Worm (Caenorhabditis elegans) whole organism, L1 larva: ENCODE measurements around the gene cyp-44A1.
"Not testable (repeated sequence)": the region's sequence is repeated elsewhere in the genome, so short reads cannot be mapped to it uniquely, and the experiment has no call there.

Experiments used
- C04F5.9 ChIP-seq: sonication (generic microtip); optimal IDR thresholded peaks from 2 replicates; lab custom pipeline; 2016; ENCODE audit warnings: missing genetic modification characterization, missing compliant biosample characterization
- C16A3.4 ChIP-seq: fragments of 150-350 bp; optimal IDR thresholded peaks from 2 replicates; lab custom pipeline; 2014; ENCODE audit warnings: missing biosample characterization, missing genetic modification characterization
- Y116A8C.19 ChIP-seq: sonication (generic microtip); optimal IDR thresholded peaks from 2 replicates; lab custom pipeline; 2016; ENCODE audit warnings: missing compliant biosample characterization, missing genetic modification characterization, borderline replicate concordance
- aha-1 ChIP-seq: fragments of 150-350 bp; optimal IDR thresholded peaks from 2 replicates; lab custom pipeline; 2014; ENCODE audit warnings: missing biosample characterization, missing genetic modification characterization
- alr-1 ChIP-seq: fragments of 200-800 bp; sonication (Bioruptor generic); optimal IDR thresholded peaks from 2 replicates; lab custom pipeline; 2018; ENCODE audit warnings: borderline replicate concordance, mild to moderate bottlenecking, missing genetic modification characterization, missing compliant biosample characterization
- blmp-1 ChIP-seq: fragments of 150-350 bp; optimal IDR thresholded peaks from 2 replicates; lab custom pipeline; 2014; ENCODE audit warnings: missing biosample characterization, missing genetic modification characterization
- ceh-88 ChIP-seq: fragments of 200-800 bp; sonication (Bioruptor generic); IDR thresholded peaks from 2 replicates; pipeline ENCODE4 v1.3.6; 2022; ENCODE audit warnings: missing genetic modification characterization, missing compliant biosample characterization
- efl-1 ChIP-seq, 4 experiments: fragments of 150-350 bp; optimal IDR thresholded peaks in 3 of 4; peaks in 1 of 4; 1 replicate in 1 of 4; 2 replicates in 3 of 4; lab custom pipeline; 2014; ENCODE audit warnings: missing biosample characterization in 2 of 4, missing genetic modification characterization in 2 of 4, missing genetic modification reagents in 2 of 4
- efl-3 ChIP-seq: fragments of 200-800 bp; sonication (Bioruptor generic); optimal IDR thresholded peaks from 2 replicates; lab custom pipeline; 2018; ENCODE audit warnings: mild to moderate bottlenecking, missing genetic modification characterization, missing compliant biosample characterization
- egl-27 ChIP-seq, 2 experiments: fragments of 150-350 bp in 1 of 2; sonication (generic microtip); optimal IDR thresholded peaks; 3 replicates each; lab custom pipeline; 2017 to 2018; ENCODE audit warnings: missing biosample characterization in 2 of 2, missing genetic modification characterization in 2 of 2, missing genetic modification reagents in 2 of 2
- elt-2 ChIP-seq: sonication (generic microtip); optimal IDR thresholded peaks from 2 replicates; lab custom pipeline; 2016; ENCODE audit warnings: missing genetic modification characterization, mild to moderate bottlenecking, inconsistent platforms, missing compliant biosample characterization, missing genetic modification reagents
- fkh-4 ChIP-seq: sonication (generic microtip); optimal IDR thresholded peaks from 2 replicates; lab custom pipeline; 2016; ENCODE audit warnings: missing compliant biosample characterization, missing genetic modification characterization, borderline replicate concordance
- hlh-4 ChIP-seq: sonication (generic microtip); optimal IDR thresholded peaks from 2 replicates; lab custom pipeline; 2016; ENCODE audit warnings: mild to moderate bottlenecking, missing genetic modification characterization, missing compliant biosample characterization
- hpl-2 ChIP-seq: fragments of 150-350 bp; optimal IDR thresholded peaks from 2 replicates; lab custom pipeline; 2014; ENCODE audit warnings: missing biosample characterization, missing genetic modification reagents, missing genetic modification characterization
- irx-1 ChIP-seq: sonication (generic microtip); optimal IDR thresholded peaks from 2 replicates; lab custom pipeline; 2016; ENCODE audit warnings: missing genetic modification characterization, missing compliant biosample characterization
- isw-1 ChIP-seq: fragments of 200-800 bp; sonication (Bioruptor generic); IDR thresholded peaks from 2 replicates; pipeline ENCODE4 v1.3.6; 2022; ENCODE audit warnings: missing genetic modification characterization, missing compliant biosample characterization
- lin-13 ChIP-seq: fragments of 150-350 bp; optimal IDR thresholded peaks from 2 replicates; lab custom pipeline; 2014; ENCODE audit warnings: missing biosample characterization, missing genetic modification reagents, missing genetic modification characterization
- lin-14 ChIP-seq: fragments of 200-800 bp; sonication (Bioruptor generic); optimal IDR thresholded peaks from 2 replicates; lab custom pipeline; 2018; ENCODE audit warnings: mild to moderate bottlenecking, missing genetic modification characterization, moderate library complexity, missing compliant biosample characterization
- lin-15B ChIP-seq: fragments of 150-350 bp; sonication (generic microtip); optimal IDR thresholded peaks from 3 replicates; lab custom pipeline; 2014; ENCODE audit warnings: missing biosample characterization, missing genetic modification characterization
- lin-35 ChIP-seq, 2 experiments: fragments of 150-350 bp; optimal IDR thresholded peaks; 2 replicates each; lab custom pipeline; 2014; ENCODE audit warnings: missing biosample characterization in 2 of 2, missing genetic modification characterization in 2 of 2, missing genetic modification reagents in 2 of 2
- lsy-2 ChIP-seq, 2 experiments: fragments of 150-350 bp; optimal IDR thresholded peaks; 2 replicates each; lab custom pipeline; 2014; ENCODE audit warnings: missing biosample characterization in 2 of 2, missing genetic modification characterization in 2 of 2
- mab-9 ChIP-seq: fragments of 200-800 bp; sonication (Bioruptor generic); IDR thresholded peaks from 2 replicates; pipeline ENCODE4 v1.3.6; 2022; ENCODE audit warnings: missing genetic modification reagents, missing genetic modification characterization, missing compliant biosample characterization
- mef-2 ChIP-seq: fragments of 150-350 bp; optimal IDR thresholded peaks from 2 replicates; lab custom pipeline; 2014; ENCODE audit warnings: missing biosample characterization, missing genetic modification characterization
- nhr-19 ChIP-seq: fragments of 200-800 bp; sonication (Bioruptor generic); conservative IDR thresholded peaks from 2 replicates; pipeline ENCODE4 v1.3.6; 2022; ENCODE audit warnings: missing genetic modification characterization, missing compliant biosample characterization
- nhr-20 ChIP-seq: sonication (generic microtip); optimal IDR thresholded peaks from 2 replicates; lab custom pipeline; 2016; ENCODE audit warnings: mild to moderate bottlenecking, missing genetic modification characterization, missing compliant biosample characterization
- nhr-76 ChIP-seq: sonication (generic microtip); optimal IDR thresholded peaks from 2 replicates; lab custom pipeline; 2017; ENCODE audit warnings: missing biosample characterization, missing genetic modification characterization
- nhr-77 ChIP-seq: fragments of 150-350 bp; optimal IDR thresholded peaks from 2 replicates; lab custom pipeline; 2014; ENCODE audit warnings: missing biosample characterization, missing genetic modification characterization
- nhr-85 ChIP-seq: sonication (generic microtip); peaks from one replicate; lab custom pipeline; 2016; ENCODE audit warnings: missing genetic modification characterization, inconsistent platforms, missing compliant biosample characterization
- pax-3 ChIP-seq: fragments of 200-800 bp; sonication (Bioruptor generic); optimal IDR thresholded peaks from 2 replicates; lab custom pipeline; 2018; ENCODE audit warnings: mild to moderate bottlenecking, missing genetic modification characterization, moderate library complexity, missing compliant biosample characterization
- rnt-1 ChIP-seq: sonication (generic microtip); optimal IDR thresholded peaks from 2 replicates; lab custom pipeline; 2016; ENCODE audit warnings: mild to moderate bottlenecking, missing genetic modification characterization, moderate library complexity, missing compliant biosample characterization
- skn-1 ChIP-seq: fragments of 150-350 bp; optimal IDR thresholded peaks from 2 replicates; lab custom pipeline; 2014; ENCODE audit warnings: missing biosample characterization, missing genetic modification characterization
- snpc-4 ChIP-seq: fragments of 150-350 bp; optimal IDR thresholded peaks from 2 replicates; lab custom pipeline; 2014; ENCODE audit warnings: missing biosample characterization, missing genetic modification characterization
- snu-23 ChIP-seq: sonication (generic microtip); optimal IDR thresholded peaks from 2 replicates; lab custom pipeline; 2016; ENCODE audit warnings: missing genetic modification characterization, missing compliant biosample characterization
- sox-4 ChIP-seq: sonication (generic microtip); optimal IDR thresholded peaks from 2 replicates; lab custom pipeline; 2016; ENCODE audit warnings: missing genetic modification characterization, missing compliant biosample characterization
- tlp-1 ChIP-seq: fragments of 150-350 bp; optimal IDR thresholded peaks from 2 replicates; lab custom pipeline; 2014; ENCODE audit warnings: missing biosample characterization, missing genetic modification characterization
- unc-130 ChIP-seq: fragments of 150-350 bp; optimal IDR thresholded peaks from 2 replicates; lab custom pipeline; 2017; ENCODE audit warnings: missing biosample characterization, missing genetic modification characterization, inconsistent platforms
- zip-4 ChIP-seq: fragments of 200-800 bp; sonication (Bioruptor generic); optimal IDR thresholded peaks from 2 replicates; lab custom pipeline; 2018; ENCODE audit warnings: mild to moderate bottlenecking, missing genetic modification characterization, moderate library complexity, missing compliant biosample characterization

cyp-44A1 gene

ce11 chrII:5533642-5534041 lies 29.8 kb downstream of the cyp-44A1 start, which contains the start of gene hlh-26:
Gene hlh-26 (minus strand): TSS chrII:5533742.
- no peak for TF ChIP-seq efl-1 (optimal IDR thresholded peaks at IDR 0.05; lab: Kevin White, UChicago)
- TF ChIP-seq efl-1 (GFP tag; optimal IDR thresholded peaks at IDR 0.05 in 1 of 2; lab: Kevin White, UChicago), result no peak
- TF ChIP-seq skn-1 (tag; lab: Kevin White, UChicago), result no peak
- no peak for TF ChIP-seq efl-3 (GFP tag; lab: Kevin White, UChicago)
- no peak for TF ChIP-seq nhr-20

ce11 chrII:5534939-5535338 lies 31.1 kb downstream of the cyp-44A1 start, which contains the start of gene hlh-25:
Gene hlh-25 (plus strand): TSS chrII:5535239.
- TF ChIP-seq lin-13 (GFP tag; lab: Kevin White, UChicago); elt-2 (tag; lab: Kevin White, UChicago); lin-35 (GFP tag; optimal IDR thresholded peaks at IDR 0.05; lab: Kevin White, UChicago): not testable (repeated sequence)

ce11 chrII:5537078-5537477 lies 33.2 kb downstream of the cyp-44A1 start:
- TF ChIP-seq sox-4 (no peak), nhr-20 (no peak), lin-35 (GFP tag; optimal IDR thresholded peaks at IDR 0.05; lab: Kevin White, UChicago) (no peak), skn-1 (tag; lab: Kevin White, UChicago) (no peak), unc-130 (tag; lab: Kevin White, UChicago) (no peak), alr-1 (tag; lab: Kevin White, UChicago) (no peak), nhr-76 (no peak), efl-1 (optimal IDR thresholded peaks at IDR 0.05; lab: Kevin White, UChicago) (no peak), efl-1 (GFP tag; optimal IDR thresholded peaks at IDR 0.05 in 1 of 2; lab: Kevin White, UChicago) (no peak), irx-1 (no peak), snu-23 (GFP tag; lab: Kevin White, UChicago) (no peak), mef-2 (tag; lab: Kevin White, UChicago) (no peak), C04F5.9 (no peak), lin-15B (tag; lab: Kevin White, UChicago) (no peak), mab-9 (no peak), lsy-2 (tag; optimal IDR thresholded peaks at IDR 0.05; lab: Kevin White, UChicago) (no peak), nhr-19 (GFP tag; lab: Robert Waterston, UW) (no peak), isw-1 (GFP tag; lab: Robert Waterston, UW) (no peak), ceh-88 (GFP tag; lab: Robert Waterston, UW) (no peak), nhr-85 (no peak)
- TF ChIP-seq, all 84 proteins: peak for 0

ce11 chrII:5537524-5537923 lies 33.7 kb downstream of the cyp-44A1 start, which contains the start of gene C17C3.11:
Gene C17C3.11 (plus strand): TSS chrII:5537824.
- TF ChIP-seq egl-27 (tag; optimal IDR thresholded peaks at IDR 0.05; lab: Kevin White, UChicago) (no peak), C16A3.4 (no peak), efl-3 (GFP tag; lab: Kevin White, UChicago) (no peak)

ce11 chrII:5540113-5540512 lies 36.3 kb downstream of the cyp-44A1 start, which contains the start of gene hlh-27:
Gene hlh-27 (minus strand): TSS chrII:5540213.
- not testable (repeated sequence) for TF ChIP-seq fkh-4; snpc-4 (tag; lab: Kevin White, UChicago); hlh-4 (tag; lab: Kevin White, UChicago)

- TF ChIP-seq pax-3 (tag; lab: Kevin White, UChicago), result no peak
- TF ChIP-seq hlh-4 (tag; lab: Kevin White, UChicago), result no peak
- no peak for TF ChIP-seq C04F5.9
- no peak for TF ChIP-seq Y116A8C.19 (tag; lab: Kevin White, UChicago)
- TF ChIP-seq nhr-77, result no peak
- TF ChIP-seq efl-1 (optimal IDR thresholded peaks at IDR 0.05; lab: Kevin White, UChicago), result no peak
- TF ChIP-seq efl-1 (GFP tag; optimal IDR thresholded peaks at IDR 0.05 in 1 of 2; lab: Kevin White, UChicago), result no peak
- no peak for TF ChIP-seq zip-4 (GFP tag; lab: Kevin White, UChicago)
- no peak for TF ChIP-seq lin-14
- no peak for TF ChIP-seq mef-2 (tag; lab: Kevin White, UChicago)
- TF ChIP-seq irx-1, result no peak
- TF ChIP-seq blmp-1, result no peak
- TF ChIP-seq isw-1 (GFP tag; lab: Robert Waterston, UW), result no peak
- TF ChIP-seq elt-2 (tag; lab: Kevin White, UChicago), result no peak
- TF ChIP-seq nhr-19 (GFP tag; lab: Robert Waterston, UW), result no peak
- no peak for TF ChIP-seq aha-1
- TF ChIP-seq tlp-1 (tag; lab: Kevin White, UChicago), result no peak
- no peak for TF ChIP-seq hpl-2
- no peak for TF ChIP-seq rnt-1 (tag; lab: Kevin White, UChicago)
- TF ChIP-seq snpc-4 (tag; lab: Kevin White, UChicago), result no peak
- TF ChIP-seq, all 84 proteins: peak for 0
Observed at ce11 chrII:5541685-5542084, 37.8 kb downstream of the cyp-44A1 start, which contains the start of gene C17C3.24. Gene C17C3.24 (minus strand): TSS chrII:5541785.
